Worm (Caenorhabditis elegans) whole organism, L1 larva: ENCODE results near the gene T28C6.7.

Experiments used
- aha-1 ChIP-seq: fragments of 150-350 bp; optimal IDR thresholded peaks from 2 replicates; lab custom pipeline; 2014; ENCODE audit warnings: missing biosample characterization, missing genetic modification characterization
- aly-2 ChIP-seq: fragments of 150-350 bp; optimal IDR thresholded peaks from 2 replicates; lab custom pipeline; 2014; ENCODE audit warnings: missing biosample characterization, missing genetic modification characterization
- elt-3 ChIP-seq, 6 experiments: fragments of 150-350 bp in 1 of 6; sonication (generic microtip); optimal IDR thresholded peaks; 2 replicates each; lab custom pipeline; 2017 to 2018; ENCODE audit warnings: missing biosample characterization in 6 of 6, missing genetic modification characterization in 6 of 6, inconsistent platforms in 1 of 6
- fkh-10 ChIP-seq: sonication (generic microtip); optimal IDR thresholded peaks from 2 replicates; lab custom pipeline; 2017; ENCODE audit warnings: missing biosample characterization, missing genetic modification reagents, missing genetic modification characterization
- fos-1 ChIP-seq: fragments of 150-350 bp; optimal IDR thresholded peaks from 2 replicates; lab custom pipeline; 2014; ENCODE audit warnings: missing biosample characterization, missing genetic modification characterization
- grh-1 ChIP-seq: fragments of 200-800 bp; sonication (Bioruptor generic); IDR thresholded peaks from 2 replicates; pipeline ENCODE4 v1.3.6; 2022; ENCODE audit warnings: missing genetic modification reagents, missing genetic modification characterization, missing compliant biosample characterization
- mdl-1 ChIP-seq, 2 experiments: fragments of 150-350 bp; optimal IDR thresholded peaks; 2 replicates each; lab custom pipeline; 2014 to 2017; ENCODE audit warnings: missing biosample characterization in 2 of 2, missing genetic modification characterization in 2 of 2, inconsistent platforms in 1 of 2
- nhr-20 ChIP-seq: sonication (generic microtip); optimal IDR thresholded peaks from 2 replicates; lab custom pipeline; 2016; ENCODE audit warnings: mild to moderate bottlenecking, missing genetic modification characterization, missing compliant biosample characterization
- nhr-237 ChIP-seq: fragments of 150-350 bp; optimal IDR thresholded peaks from 2 replicates; lab custom pipeline; 2014; ENCODE audit warnings: missing biosample characterization, missing genetic modification characterization
- nhr-28 ChIP-seq: fragments of 150-350 bp; optimal IDR thresholded peaks from 2 replicates; lab custom pipeline; 2014; ENCODE audit warnings: missing biosample characterization, missing genetic modification characterization
- nhr-71 ChIP-seq: sonication (generic microtip); optimal IDR thresholded peaks from 2 replicates; lab custom pipeline; 2016; ENCODE audit warnings: mild to moderate bottlenecking, missing genetic modification characterization, moderate library complexity, missing compliant biosample characterization
- skn-1 ChIP-seq: fragments of 150-350 bp; optimal IDR thresholded peaks from 2 replicates; lab custom pipeline; 2014; ENCODE audit warnings: missing biosample characterization, missing genetic modification characterization
- tbx-2 ChIP-seq: sonication (generic microtip); optimal IDR thresholded peaks from 2 replicates; lab custom pipeline; 2016; ENCODE audit warnings: missing genetic modification characterization, missing compliant biosample characterization
- unc-98 ChIP-seq: fragments of 200-800 bp; sonication (Bioruptor generic); IDR thresholded peaks from 2 replicates; pipeline ENCODE4 v1.3.6; 2022; ENCODE audit warnings: missing genetic modification characterization, missing compliant biosample characterization

ce11 chrIV:8866092-8866491 lies 38.5 kb downstream of the T28C6.7 start:
- TF ChIP-seq fos-1 (tag; lab: Kevin White, UChicago): no peak
- peak; percentile 60 for TF ChIP-seq skn-1 (tag; lab: Kevin White, UChicago)
- peak; percentile 38 for TF ChIP-seq tbx-2
- TF ChIP-seq nhr-28 (tag; lab: Kevin White, UChicago): no peak
- no peak for TF ChIP-seq aha-1
- TF ChIP-seq nhr-71 (tag; lab: Kevin White, UChicago): peak; percentile 74
- peak; percentile 73 for TF ChIP-seq nhr-20 (tag; lab: Kevin White, UChicago)
- no peak for TF ChIP-seq unc-98 (GFP tag; lab: Robert Waterston, UW)
- peak in 1 of 2 experiments; percentile 46 for TF ChIP-seq mdl-1 (tag; optimal IDR thresholded peaks at IDR 0.05; lab: Kevin White, UChicago)
- TF ChIP-seq fkh-10 (GFP tag; lab: Kevin White, UChicago): no peak
- TF ChIP-seq nhr-237 (tag; lab: Kevin White, UChicago): no peak
- TF ChIP-seq grh-1 (GFP tag; lab: Robert Waterston, UW): no peak
- no peak for TF ChIP-seq aly-2 (tag; lab: Kevin White, UChicago)
- peak in 1 of 6 experiments; percentile 58 for TF ChIP-seq elt-3 (tag; optimal IDR thresholded peaks at IDR 0.05; lab: Kevin White, UChicago)
